Fruit fly (Drosophila melanogaster) whole organism, embryonic: ENCODE measurements around the gene CG10874.

Experiments used
- Abd-B ChIP-seq: fragments of 200-800 bp; sonication (Bioruptor generic); optimal IDR thresholded peaks from 2 replicates; lab custom pipeline; 2018; ENCODE audit warnings: missing biosample characterization, mild to moderate bottlenecking, missing genetic modification characterization, moderate library complexity
- Aef1 ChIP-seq: fragments of 200-800 bp; sonication (Bioruptor generic); IDR thresholded peaks from 3 replicates; pipeline ENCODE4 v1.3.6; 2022; ENCODE audit warnings: missing biosample characterization, missing genetic modification characterization
- Bteb2 ChIP-seq: fragments of 200-800 bp; sonication (Bioruptor generic); optimal IDR thresholded peaks from 2 replicates; lab custom pipeline; 2016; ENCODE audit warnings: missing biosample characterization, missing genetic modification characterization
- CG11085 ChIP-seq: fragments of 200-800 bp; sonication (Bioruptor generic); IDR thresholded peaks from 2 replicates; pipeline ENCODE4 v1.3.6; 2022; ENCODE audit warnings: missing biosample characterization, missing genetic modification characterization
- CG11398 ChIP-seq: fragments of 200-800 bp; sonication (Bioruptor generic); optimal IDR thresholded peaks from 2 replicates; lab custom pipeline; 2016; ENCODE audit warnings: missing biosample characterization, missing genetic modification characterization
- CG12659 ChIP-seq: fragments of 200-800 bp; sonication (Bioruptor generic); optimal IDR thresholded peaks from 3 replicates; lab custom pipeline; 2017; ENCODE audit warnings: mild to moderate bottlenecking, missing biosample characterization, missing genetic modification reagents, missing genetic modification characterization
- CG13287 ChIP-seq: fragments of 200-800 bp; sonication (Bioruptor generic); IDR thresholded peaks from 2 replicates; pipeline ENCODE4 v1.3.6; 2022; ENCODE audit warnings: missing biosample characterization, missing genetic modification characterization; ENCODE audit not compliant: partially characterized antibody
- CG14965 ChIP-seq: fragments of 200-800 bp; sonication (Bioruptor generic); optimal IDR thresholded peaks from 2 replicates; lab custom pipeline; 2016; ENCODE audit warnings: missing biosample characterization, missing genetic modification characterization, borderline replicate concordance
- CG15696 ChIP-seq: fragments of 200-800 bp; sonication (Bioruptor generic); optimal IDR thresholded peaks from 2 replicates; lab custom pipeline; 2019; ENCODE audit warnings: missing biosample characterization, mild to moderate bottlenecking, missing genetic modification characterization, moderate library complexity
- CG16863 ChIP-seq: fragments of 200-800 bp; sonication (Bioruptor generic); optimal IDR thresholded peaks from 3 replicates; lab custom pipeline; 2016; ENCODE audit warnings: missing biosample characterization, missing genetic modification characterization
- CG17186 ChIP-seq: fragments of 200-800 bp; sonication (Bioruptor generic); optimal IDR thresholded peaks from 3 replicates; lab custom pipeline; 2017; ENCODE audit warnings: missing biosample characterization, missing genetic modification reagents, missing genetic modification characterization
- CG17912 ChIP-seq: fragments of 200-800 bp; sonication (Bioruptor generic); optimal IDR thresholded peaks from 2 replicates; lab custom pipeline; 2018; ENCODE audit warnings: missing biosample characterization, mild to moderate bottlenecking, missing genetic modification characterization
- CG3065 ChIP-seq: fragments of 200-800 bp; sonication (Bioruptor generic); optimal IDR thresholded peaks from 2 replicates; lab custom pipeline; 2016; ENCODE audit warnings: missing biosample characterization, missing genetic modification characterization
- CG3163 ChIP-seq: fragments of 200-800 bp; sonication (Bioruptor generic); optimal IDR thresholded peaks from 3 replicates; lab custom pipeline; 2016; ENCODE audit warnings: missing biosample characterization, missing genetic modification characterization
- CG34224 ChIP-seq: fragments of 200-800 bp; sonication (Bioruptor generic); IDR thresholded peaks from 3 replicates; pipeline ENCODE4 v1.3.6; 2022; ENCODE audit warnings: missing biosample characterization, missing genetic modification characterization; ENCODE audit not compliant: partially characterized antibody
- CG3995 ChIP-seq: fragments of 200-800 bp; sonication (Bioruptor generic); optimal IDR thresholded peaks from 3 replicates; lab custom pipeline; 2016; ENCODE audit warnings: missing biosample characterization, missing genetic modification characterization
- CG4730 ChIP-seq: fragments of 200-800 bp; sonication (Bioruptor generic); IDR thresholded peaks from 2 replicates; pipeline ENCODE4 v1.3.6; 2022; ENCODE audit warnings: missing biosample characterization, missing genetic modification characterization
- CG7987 ChIP-seq: fragments of 200-800 bp; sonication (Bioruptor generic); optimal IDR thresholded peaks from 2 replicates; lab custom pipeline; 2018; ENCODE audit warnings: missing biosample characterization, mild to moderate bottlenecking, missing genetic modification characterization, moderate library complexity
- CG8478 ChIP-seq: fragments of >200 bp; optimal IDR thresholded peaks from 2 replicates; lab custom pipeline; 2018
- CTCF ChIP-seq: fragments of 200-800 bp; sonication (Bioruptor generic); optimal IDR thresholded peaks from 2 replicates; lab custom pipeline; 2017; ENCODE audit warnings: missing biosample characterization, mild to moderate bottlenecking, missing genetic modification characterization, moderate library complexity
- CkIIα-i1 ChIP-seq: fragments of 200-800 bp; sonication (Bioruptor generic); IDR thresholded peaks from 2 replicates; pipeline ENCODE4 v1.3.6; 2022; ENCODE audit warnings: missing biosample characterization, missing genetic modification characterization
- Drgx ChIP-seq: fragments of 200-800 bp; sonication (Bioruptor generic); IDR thresholded peaks from 2 replicates; pipeline ENCODE4 v1.3.6; 2022; ENCODE audit warnings: missing biosample characterization, missing genetic modification characterization
- Gsc ChIP-seq: fragments of 200-800 bp; sonication (Bioruptor generic); IDR thresholded peaks from 2 replicates; pipeline ENCODE4 v1.3.6; 2022; ENCODE audit warnings: missing biosample characterization, missing genetic modification characterization
- HHEX ChIP-seq: fragments of 200-800 bp; sonication (Bioruptor generic); optimal IDR thresholded peaks from 3 replicates; lab custom pipeline; 2017; ENCODE audit warnings: missing biosample characterization, mild to moderate bottlenecking, missing genetic modification characterization, missing genetic modification reagents
- Hr51 ChIP-seq, 2 experiments: fragments of 200-800 bp; sonication (Bioruptor generic); optimal IDR thresholded peaks; 2 replicates in 1 of 2; 3 replicates in 1 of 2; lab custom pipeline; 2016 to 2018; ENCODE audit warnings: missing biosample characterization in 2 of 2, missing genetic modification characterization in 2 of 2, mild to moderate bottlenecking in 1 of 2, moderate library complexity in 1 of 2
- Kr ChIP-seq: fragments of 200-800 bp; sonication (Bioruptor generic); optimal IDR thresholded peaks from 2 replicates; lab custom pipeline; 2017; ENCODE audit warnings: missing biosample characterization, mild to moderate bottlenecking, missing genetic modification characterization
- Mes4 ChIP-seq: fragments of 200-800 bp; sonication (Bioruptor generic); optimal IDR thresholded peaks from 2 replicates; lab custom pipeline; 2016; ENCODE audit warnings: missing biosample characterization, missing genetic modification characterization
- NC2α ChIP-seq: fragments of 200-800 bp; sonication (Bioruptor generic); optimal IDR thresholded peaks from 2 replicates; lab custom pipeline; 2016; ENCODE audit warnings: missing biosample characterization, missing genetic modification characterization
- PHDP ChIP-seq: fragments of 200-800 bp; sonication (Bioruptor generic); optimal IDR thresholded peaks from 3 replicates; lab custom pipeline; 2018; ENCODE audit warnings: missing biosample characterization, mild to moderate bottlenecking, missing genetic modification characterization, moderate library complexity
- Usf ChIP-seq: fragments of 200-800 bp; sonication (Bioruptor generic); optimal IDR thresholded peaks from 2 replicates; lab custom pipeline; 2017; ENCODE audit warnings: missing genotype, missing biosample characterization, missing genetic modification characterization
- al ChIP-seq: fragments of 200-800 bp; sonication (Bioruptor generic); IDR thresholded peaks from 2 replicates; pipeline ENCODE4 v1.3.6; 2022; ENCODE audit warnings: missing biosample characterization, missing genetic modification characterization
- btn ChIP-seq: fragments of 200-800 bp; sonication (Bioruptor generic); optimal IDR thresholded peaks from 2 replicates; lab custom pipeline; 2016; ENCODE audit warnings: missing biosample characterization, missing genetic modification characterization
- chn ChIP-seq: fragments of 200-800 bp; sonication (Bioruptor generic); optimal IDR thresholded peaks from 2 replicates; lab custom pipeline; 2016; ENCODE audit warnings: missing biosample characterization, missing genetic modification characterization
- croc ChIP-seq: fragments of 200-800 bp; sonication (Bioruptor generic); conservative IDR thresholded peaks from 3 replicates; pipeline ENCODE4 v1.3.6; 2022; ENCODE audit warnings: missing biosample characterization, missing genetic modification characterization
- da ChIP-seq: fragments of 200-800 bp; sonication (Bioruptor generic); optimal IDR thresholded peaks from 2 replicates; lab custom pipeline; 2016; ENCODE audit warnings: missing biosample characterization, missing genetic modification characterization
- dimm ChIP-seq: fragments of 200-800 bp; sonication (Bioruptor generic); IDR thresholded peaks from 2 replicates; pipeline ENCODE4 v1.3.6; 2022; ENCODE audit warnings: missing biosample characterization, missing genetic modification characterization
- dysf ChIP-seq: fragments of 200-800 bp; sonication (Bioruptor generic); IDR thresholded peaks from 3 replicates; pipeline ENCODE4 v1.3.6; 2022; ENCODE audit warnings: missing biosample characterization, missing genetic modification characterization
- ems ChIP-seq: fragments of 200-800 bp; sonication (Bioruptor generic); optimal IDR thresholded peaks from 3 replicates; lab custom pipeline; 2016; ENCODE audit warnings: missing biosample characterization, missing genetic modification characterization
- fu2 ChIP-seq: fragments of 200-800 bp; sonication (Bioruptor generic); optimal IDR thresholded peaks from 2 replicates; lab custom pipeline; 2016; ENCODE audit warnings: missing biosample characterization, missing genetic modification characterization
- hth ChIP-seq: fragments of >200 bp; optimal IDR thresholded peaks from 2 replicates; lab custom pipeline; 2017; ENCODE audit warnings: inconsistent platforms
- p53 ChIP-seq: fragments of 200-800 bp; sonication (Bioruptor generic); optimal IDR thresholded peaks from 2 replicates; lab custom pipeline; 2016; ENCODE audit warnings: missing biosample characterization, missing genetic modification characterization
- pan ChIP-seq, 4 experiments: fragments of >200 bp in 3 of 4; fragments of 200-800 bp in 1 of 4; sonication (Bioruptor generic) in 1 of 4; optimal IDR thresholded peaks in 3 of 4; IDR thresholded peaks in 1 of 4; 2 replicates each; pipeline versions ENCODE4 v1.3.6 to Lab custom; 2017 to 2022; ENCODE audit warnings: missing biosample characterization in 2 of 4, missing genetic modification characterization in 2 of 4, mixed read lengths in 1 of 4
- pnt ChIP-seq: fragments of 200-800 bp; sonication (Bioruptor generic); optimal IDR thresholded peaks from 3 replicates; lab custom pipeline; 2016; ENCODE audit warnings: missing biosample characterization, missing genetic modification characterization
- rib ChIP-seq: fragments of 200-800 bp; sonication (Bioruptor generic); IDR thresholded peaks from 2 replicates; pipeline ENCODE4 v1.3.6; 2022; ENCODE audit warnings: missing biosample characterization, missing genetic modification characterization
- sc ChIP-seq, 3 experiments: fragments of >200 bp in 2 of 3; fragments of 200-800 bp in 1 of 3; sonication (Bioruptor generic) in 1 of 3; optimal IDR thresholded peaks; 2 replicates in 2 of 3; 3 replicates in 1 of 3; lab custom pipeline; 2017; ENCODE audit warnings: mild to moderate bottlenecking in 1 of 3, missing biosample characterization in 1 of 3, missing genetic modification characterization in 1 of 3, missing genetic modification reagents in 1 of 3
- sens ChIP-seq: fragments of 200-800 bp; sonication (Bioruptor generic); peaks from one replicate; lab custom pipeline; 2016; ENCODE audit warnings: missing biosample characterization, missing genetic modification characterization
- sima ChIP-seq: fragments of 200-800 bp; sonication (Bioruptor generic); optimal IDR thresholded peaks from 2 replicates; lab custom pipeline; 2016; ENCODE audit warnings: missing biosample characterization, missing genetic modification characterization
- sqz ChIP-seq: fragments of 200-800 bp; sonication (Bioruptor generic); optimal IDR thresholded peaks from 3 replicates; lab custom pipeline; 2018; ENCODE audit warnings: missing biosample characterization, mild to moderate bottlenecking, missing genetic modification characterization
- sr ChIP-seq: fragments of 200-800 bp; sonication (Bioruptor generic); IDR thresholded peaks from 3 replicates; pipeline ENCODE4 v1.3.6; 2022; ENCODE audit warnings: missing biosample characterization, missing genetic modification characterization
- stwl ChIP-seq: fragments of 200-800 bp; sonication (Bioruptor generic); optimal IDR thresholded peaks from 3 replicates; lab custom pipeline; 2018; ENCODE audit warnings: missing biosample characterization, mild to moderate bottlenecking, missing genetic modification characterization, moderate library complexity
- toy ChIP-seq: fragments of 200-800 bp; sonication (Bioruptor generic); IDR thresholded peaks from 2 replicates; pipeline ENCODE4 v1.3.6; 2022; ENCODE audit warnings: missing biosample characterization, missing genetic modification characterization
- yki ChIP-seq: fragments of >200 bp; optimal IDR thresholded peaks from 3 replicates; lab custom pipeline; 2018

CG10874 gene

dm6 chr2L:2147208-2147607, 45.0 kb downstream of the CG10874 start, which contains the start of the genes CG11723 and Tbcd (continued):
- peak; percentile 35 for TF ChIP-seq sima (GFP tag; lab: Kevin White, UChicago)
- peak; percentile 61 for TF ChIP-seq CG3065 (GFP tag; lab: Kevin White, UChicago)
- TF ChIP-seq NC2α (GFP tag; lab: Kevin White, UChicago): peak; percentile 68
- TF ChIP-seq Mes4: peak; percentile 79
- TF ChIP-seq CG4730 (GFP tag; lab: Robert Waterston, UW): peak; percentile 87
- peak; percentile 89 for TF ChIP-seq Abd-B
- TF ChIP-seq sqz (GFP tag; lab: Kevin White, UChicago): peak; percentile 51
- TF ChIP-seq CG12659 (GFP tag; lab: Kevin White, UChicago): peak; percentile 92
- peak; percentile 78 for TF ChIP-seq da (GFP tag; lab: Kevin White, UChicago)
- TF ChIP-seq Usf: peak; percentile 77
- TF ChIP-seq PHDP: no peak
- TF ChIP-seq Bteb2: peak; percentile 80
- TF ChIP-seq Hr51 (GFP tag; optimal IDR thresholded peaks at IDR 0.05; lab: Kevin White, UChicago): peak in 1 of 2 experiments; percentile 79
- peak; percentile 66 for TF ChIP-seq CG34224 (GFP tag; lab: Robert Waterston, UW)
- peak; percentile 18; the same call in 1 of the 2 replicates for TF ChIP-seq CkIIα-i1 (GFP tag; lab: Robert Waterston, UW)
- peak; percentile 98 for TF ChIP-seq stwl
- peak; percentile 77 for TF ChIP-seq CG11085 (GFP tag; lab: Robert Waterston, UW)
- no peak for TF ChIP-seq hth
- peak; percentile 64 for TF ChIP-seq p53 (GFP tag; lab: Kevin White, UChicago)
- TF ChIP-seq pnt (GFP tag; lab: Kevin White, UChicago): peak; percentile 82
- TF ChIP-seq al: peak; percentile 84
- no peak for TF ChIP-seq CG8478 (lab: Kevin White, UChicago)
- TF ChIP-seq sr (GFP tag; lab: Robert Waterston, UW): peak; percentile 66; the same call in 2 of the 3 replicates
- TF ChIP-seq CG17912 (GFP tag; lab: Kevin White, UChicago): peak; percentile 83
- TF ChIP-seq CG7987 (GFP tag; lab: Kevin White, UChicago): peak; percentile 59
- TF ChIP-seq CG3163: peak; percentile 75
- TF ChIP-seq toy: peak; percentile 76; the same call in 1 of the 2 replicates
- TF ChIP-seq CG14965 (GFP tag; lab: Kevin White, UChicago): no peak
- peak; percentile 94 for TF ChIP-seq dysf (GFP tag; lab: Robert Waterston, UW)
- TF ChIP-seq CG13287: peak; percentile 64
- no peak for TF ChIP-seq sc (optimal IDR thresholded peaks at IDR 0.05; lab: Kevin White, UChicago)
- peak; percentile 61 for TF ChIP-seq sc (GFP tag; optimal IDR thresholded peaks at IDR 0.05; lab: Kevin White, UChicago)
- TF ChIP-seq rib (GFP tag; lab: Robert Waterston, UW): peak; percentile 85
- peak; percentile 75 for TF ChIP-seq CG11398 (GFP tag; lab: Kevin White, UChicago)
- peak; percentile 58 for TF ChIP-seq CG3995 (GFP tag; lab: Kevin White, UChicago)
- TF ChIP-seq CG15696 (tag; lab: Kevin White, UChicago): peak; percentile 82
- peak; percentile 22 for TF ChIP-seq CTCF (GFP tag; lab: Kevin White, UChicago)
- TF ChIP-seq croc (GFP tag; lab: Robert Waterston, UW): peak; percentile 86
- TF ChIP-seq Aef1 (GFP tag; lab: Robert Waterston, UW): peak; percentile 85
- peak; percentile 63 for TF ChIP-seq CG17186
- TF ChIP-seq Kr: no peak
- peak; percentile 85 for TF ChIP-seq dimm (GFP tag; lab: Robert Waterston, UW)
- no peak for TF ChIP-seq pan (optimal IDR thresholded peaks at IDR 0.05; lab: Kevin White, UChicago)
- peak in 1 of 2 experiments; percentile 95 for TF ChIP-seq pan (GFP tag; optimal IDR thresholded peaks at IDR 0.05 in 1 of 2, IDR thresholded peaks at IDR 0.05 in 1 of 2)
- TF ChIP-seq chn (GFP tag; lab: Kevin White, UChicago): peak; percentile 85
- peak; percentile 80 for TF ChIP-seq ems (GFP tag; lab: Kevin White, UChicago)
- no peak for TF ChIP-seq yki
- TF ChIP-seq HHEX (GFP tag; lab: Kevin White, UChicago): peak; percentile 85
- peak; percentile 67 for TF ChIP-seq Gsc (GFP tag; lab: Robert Waterston, UW)
- TF ChIP-seq fu2 (GFP tag; lab: Kevin White, UChicago): peak; percentile 82
- TF ChIP-seq sens: no peak
- peak; percentile 88 for TF ChIP-seq CG16863 (GFP tag; lab: Kevin White, UChicago)
- TF ChIP-seq btn: peak; percentile 49
- TF ChIP-seq Drgx (GFP tag; lab: Robert Waterston, UW): peak; percentile 91
